Worm (Caenorhabditis elegans) whole organism, L2 larva: ENCODE measurements around the gene C10E2.1.

Source experiments
- nhr-21 ChIP-seq: fragments of 150-350 bp; optimal IDR thresholded peaks from 2 replicates; lab custom pipeline; 2014; ENCODE audit warnings: missing biosample characterization, missing genetic modification characterization
- snpc-4 ChIP-seq: fragments of 150-350 bp; optimal IDR thresholded peaks from 2 replicates; lab custom pipeline; 2014; ENCODE audit warnings: missing biosample characterization, missing genetic modification characterization

ce11 chrX:16792700-16793176, 30.1 kb downstream of the C10E2.1 start, which contains the start of gene got-1.2:
- TF ChIP-seq snpc-4 (tag; lab: Kevin White, UChicago) = no peak
- TF ChIP-seq nhr-21 (tag; lab: Kevin White, UChicago) = no peak
